Fruit fly (Drosophila melanogaster): Measurements from ENCODE around the gene AdamTS-B.

Gene AdamTS-B

DNA sequence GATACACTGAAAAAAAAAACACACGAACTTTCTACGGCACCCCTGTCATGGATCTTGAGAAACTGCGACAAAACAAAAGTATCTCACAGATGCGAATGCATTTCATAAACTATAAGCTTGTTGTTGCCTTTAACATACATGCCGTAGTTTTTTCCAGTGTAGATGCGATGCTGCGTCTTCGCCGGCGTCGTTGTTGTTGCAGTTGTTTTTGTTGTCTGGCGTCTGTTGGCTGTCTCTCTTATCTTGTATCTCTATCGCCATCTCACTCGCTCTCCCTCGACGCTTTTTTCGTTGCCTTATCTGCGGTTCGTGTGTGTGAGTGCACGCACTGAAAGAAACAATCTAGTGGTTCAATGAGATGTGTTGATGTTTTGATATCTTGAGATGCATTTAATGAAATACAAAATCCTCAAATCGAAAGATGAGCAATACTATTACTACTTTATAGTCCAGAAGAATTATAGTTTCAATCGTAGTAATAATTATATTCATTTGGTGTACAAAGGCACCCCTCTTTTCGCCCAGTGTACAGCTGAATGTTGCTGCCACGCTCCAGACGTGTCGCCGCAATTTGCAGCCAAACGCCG, 1.8 kb upstream of the AdamTS-B start (continued):
- TF ChIP-seq CG7839 (tag; optimal IDR thresholded peaks at IDR 0.05) = peak; percentile 96
- peak; percentile 93 to 96 for TF ChIP-seq Hr51 (GFP tag; optimal IDR thresholded peaks at IDR 0.05)
- peak; percentile 80 for TF ChIP-seq CG31365 (tag; optimal IDR thresholded peaks at IDR 0.05)
- peak; percentile 98 for TF ChIP-seq zfh1 (GFP tag; IDR thresholded peaks at IDR 0.05)
- peak; percentile 96 for TF ChIP-seq Mad (GFP tag; optimal IDR thresholded peaks at IDR 0.05)
- TF ChIP-seq gsb-n (tag; optimal IDR thresholded peaks at IDR 0.05) = peak; percentile 90
- peak; percentile 85 for TF ChIP-seq al (GFP tag; IDR thresholded peaks at IDR 0.05)
- peak in 1 of 2 experiments; percentile 65 for TF ChIP-seq tll (GFP tag; optimal IDR thresholded peaks at IDR 0.05)
- TF ChIP-seq ssp (GFP tag; IDR thresholded peaks at IDR 0.05) = peak; percentile 85
- TF ChIP-seq vvl (GFP tag; IDR thresholded peaks at IDR 0.05) = peak; percentile 98
- peak; percentile 98 for TF ChIP-seq CG4617 (GFP tag; optimal IDR thresholded peaks at IDR 0.05; ENCODE audit: borderline replicate concordance)
- peak; percentile 95 for TF ChIP-seq fd96Cb (tag; optimal IDR thresholded peaks at IDR 0.05)
- TF ChIP-seq CG10543 (GFP tag; optimal IDR thresholded peaks at IDR 0.05) = peak; percentile 92
- peak; percentile 90 for TF ChIP-seq CG3163 (GFP tag; optimal IDR thresholded peaks at IDR 0.05)
- peak; percentile 95 for TF ChIP-seq CG10209 (GFP tag; optimal IDR thresholded peaks at IDR 0.05)
- TF ChIP-seq CG17359 (tag; optimal IDR thresholded peaks at IDR 0.05) = peak; percentile 95
- peak; percentile 69 for TF ChIP-seq CG7271 (tag; optimal IDR thresholded peaks at IDR 0.05)
- peak; percentile 76 for TF ChIP-seq sd (tag; optimal IDR thresholded peaks at IDR 0.05)
- peak; percentile 97 for TF ChIP-seq bab2 (GFP tag; optimal IDR thresholded peaks at IDR 0.05)
- TF ChIP-seq Ssrp (tag; optimal IDR thresholded peaks at IDR 0.05) = peak; percentile 96
- TF ChIP-seq kay (GFP tag; optimal IDR thresholded peaks at IDR 0.05) = peak; percentile 95
- TF ChIP-seq ci (GFP tag; IDR thresholded peaks at IDR 0.05) = peak; percentile 99
- peak; percentile 79 for TF ChIP-seq CG2116 (GFP tag; optimal IDR thresholded peaks at IDR 0.05)
- TF ChIP-seq CG9932 (GFP tag; IDR thresholded peaks at IDR 0.05) = peak; percentile 82
- TF ChIP-seq Optix (GFP tag; IDR thresholded peaks at IDR 0.05) = peak; percentile 96
- peak; percentile 97 for TF ChIP-seq btn (GFP tag; optimal IDR thresholded peaks at IDR 0.05)
- peak; percentile 98 for TF ChIP-seq CG9876 (GFP tag; optimal IDR thresholded peaks at IDR 0.05)
- peak; percentile 86 for TF ChIP-seq CG8388 (GFP tag; optimal IDR thresholded peaks at IDR 0.05)
- TF ChIP-seq dysf (GFP tag; IDR thresholded peaks at IDR 0.05) = peak; percentile 96
- no peak for TF ChIP-seq sna (GFP tag; IDR thresholded peaks at IDR 0.05; ENCODE audit: partially characterized antibody)
- peak; percentile 69 for TF ChIP-seq Sry-β (GFP tag; optimal IDR thresholded peaks at IDR 0.05)
- TF ChIP-seq CG15696 (tag; optimal IDR thresholded peaks at IDR 0.05) = peak; percentile 97
- TF ChIP-seq Six4 (GFP tag; optimal IDR thresholded peaks at IDR 0.05) = peak; percentile 98
- peak; percentile 96 for TF ChIP-seq dmrt11E (tag; optimal IDR thresholded peaks at IDR 0.05)
- TF ChIP-seq Hey (tag; optimal IDR thresholded peaks at IDR 0.05) = peak; percentile 75
- no peak for TF ChIP-seq amos (GFP tag; IDR thresholded peaks at IDR 0.05; ENCODE audit: partially characterized antibody)
- peak; percentile 90 for TF ChIP-seq CG2889 (GFP tag; IDR thresholded peaks at IDR 0.05)
- TF ChIP-seq CG16863 (GFP tag; optimal IDR thresholded peaks at IDR 0.05) = peak; percentile 98
- TF ChIP-seq Dbx (GFP tag; IDR thresholded peaks at IDR 0.05) = peak; percentile 90
- peak; percentile 87 for TF ChIP-seq kni (GFP tag; optimal IDR thresholded peaks at IDR 0.05)
- peak; percentile 96 for TF ChIP-seq H2.0 (GFP tag; IDR thresholded peaks at IDR 0.05)
- TF ChIP-seq CG8281 (tag; optimal IDR thresholded peaks at IDR 0.05) = peak; percentile 84
- peak; percentile 92 for TF ChIP-seq CG3847 (GFP tag; IDR thresholded peaks at IDR 0.05)
- peak; percentile 69 for TF ChIP-seq CG6654 (GFP tag; optimal IDR thresholded peaks at IDR 0.05)
- TF ChIP-seq ato (GFP tag; IDR thresholded peaks at IDR 0.05; ENCODE audit: partially characterized antibody) = no peak
- peak; percentile 98 for TF ChIP-seq gcm2 (GFP tag; optimal IDR thresholded peaks at IDR 0.05)
- peak; percentile 95 for TF ChIP-seq CG2875 (GFP tag; optimal IDR thresholded peaks at IDR 0.05)
- peak; percentile 83 for TF ChIP-seq jigr1 (GFP tag; IDR thresholded peaks at IDR 0.05)
- TF ChIP-seq ac (GFP tag; optimal IDR thresholded peaks at IDR 0.05) = peak; percentile 96
